ENCODE assay signal across 3 worm cellular contexts in genomic region chrX:7066003-7066402, ce11.
A peak's percentile ranks its signal among the peaks of the same experiment; 100 is the strongest.
TF ChIP-seq lines count a peak whose summit lies in the region.

No protein-coding gene starts in this region.

TF ChIP-seq in whole organism, L1 larva, 84 proteins besides CTCF, POLR2A, EP300 and RAD21:
- TF ChIP-seq efl-1 (optimal IDR thresholded peaks at IDR 0.05; lab: Kevin White, UChicago) (no peak), efl-1 (GFP tag; optimal IDR thresholded peaks at IDR 0.05 in 1 of 2; lab: Kevin White, UChicago) (peak in 1 of 2 experiments; percentile 75), fkh-10 (GFP tag; optimal IDR thresholded peaks at IDR 0.05; lab: Kevin White, UChicago) (no peak), mef-2 (tag; optimal IDR thresholded peaks at IDR 0.05; lab: Kevin White, UChicago) (no peak), lin-13 (GFP tag; optimal IDR thresholded peaks at IDR 0.05; lab: Kevin White, UChicago) (no peak), lin-39 (tag; optimal IDR thresholded peaks at IDR 0.05; lab: Kevin White, UChicago) (no peak), pqm-1 (tag; optimal IDR thresholded peaks at IDR 0.05; lab: Kevin White, UChicago) (no peak), Y116A8C.19 (tag; optimal IDR thresholded peaks at IDR 0.05; lab: Kevin White, UChicago; ENCODE audit: borderline replicate concordance) (no peak), aly-2 (tag; optimal IDR thresholded peaks at IDR 0.05; lab: Kevin White, UChicago) (peak; percentile 61), ces-1 (GFP tag; optimal IDR thresholded peaks at IDR 0.05; lab: Kevin White, UChicago) (no peak), grh-1 (GFP tag; IDR thresholded peaks at IDR 0.05; lab: Robert Waterston, UW) (no peak), nhr-84 (tag; optimal IDR thresholded peaks at IDR 0.05; lab: Kevin White, UChicago) (no peak), nhr-71 (tag; optimal IDR thresholded peaks at IDR 0.05; lab: Kevin White, UChicago) (peak; percentile 23), ceh-82 (tag; optimal IDR thresholded peaks at IDR 0.05; lab: Kevin White, UChicago) (no peak), egl-13 (tag; optimal IDR thresholded peaks at IDR 0.05; lab: Kevin White, UChicago) (no peak), nhr-85 (tag; lab: Kevin White, UChicago) (peak; percentile 8), alr-1 (tag; optimal IDR thresholded peaks at IDR 0.05; lab: Kevin White, UChicago; ENCODE audit: borderline replicate concordance) (no peak), sup-37 (GFP tag; optimal IDR thresholded peaks at IDR 0.05; lab: Kevin White, UChicago) (no peak), snpc-4 (tag; optimal IDR thresholded peaks at IDR 0.05; lab: Kevin White, UChicago) (no peak), ceh-88 (GFP tag; IDR thresholded peaks at IDR 0.05; lab: Robert Waterston, UW) (no peak), xbp-1 (tag; optimal IDR thresholded peaks at IDR 0.05; lab: Kevin White, UChicago) (peak; percentile 50), C04F5.9 (tag; optimal IDR thresholded peaks at IDR 0.05; lab: Kevin White, UChicago) (no peak), efl-3 (GFP tag; optimal IDR thresholded peaks at IDR 0.05; lab: Kevin White, UChicago) (no peak), swsn-7 (tag; optimal IDR thresholded peaks at IDR 0.05; lab: Kevin White, UChicago) (no peak), nhr-20 (tag; optimal IDR thresholded peaks at IDR 0.05; lab: Kevin White, UChicago) (no peak), lsy-2 (tag; optimal IDR thresholded peaks at IDR 0.05; lab: Kevin White, UChicago) (no peak), vab-15 (tag; optimal IDR thresholded peaks at IDR 0.05; lab: Kevin White, UChicago) (no peak), lin-35 (GFP tag; optimal IDR thresholded peaks at IDR 0.05; lab: Kevin White, UChicago) (no peak), blmp-1 (tag; optimal IDR thresholded peaks at IDR 0.05; lab: Kevin White, UChicago) (no peak), fos-1 (tag; optimal IDR thresholded peaks at IDR 0.05; lab: Kevin White, UChicago) (no peak), mab-9 (GFP tag; IDR thresholded peaks at IDR 0.05; lab: Robert Waterston, UW) (no peak), ceh-63 (GFP tag; optimal IDR thresholded peaks at IDR 0.05; lab: Kevin White, UChicago) (no peak)

TF ChIP-seq in whole organism, L3 larva, 47 proteins besides CTCF, POLR2A, EP300 and RAD21:
- TF ChIP-seq nhr-76 (tag; optimal IDR thresholded peaks at IDR 0.05; lab: Kevin White, UChicago) (no peak), ceh-28 (tag; optimal IDR thresholded peaks at IDR 0.05; lab: Kevin White, UChicago) (peak; percentile 32), nfya-1 (tag; optimal IDR thresholded peaks at IDR 0.05; lab: Kevin White, UChicago; ENCODE audit: insufficient read depth) (no peak)
TF ChIP-seq in whole organism, L3 larva: peak in this region for 1.

TF ChIP-seq in whole organism, L4 larva, 104 proteins besides CTCF, POLR2A, EP300 and RAD21:
- TF ChIP-seq nhr-11 (tag; optimal IDR thresholded peaks at IDR 0.05; lab: Kevin White, UChicago): no peak
- no peak for TF ChIP-seq mdl-1 (tag; optimal IDR thresholded peaks at IDR 0.05; lab: Kevin White, UChicago)
- TF ChIP-seq lsy-2 (tag; optimal IDR thresholded peaks at IDR 0.05; lab: Kevin White, UChicago): peak in 1 of 2 experiments; percentile 51
- peak in 1 of 2 experiments; percentile 29 for TF ChIP-seq unc-62 (GFP tag; optimal IDR thresholded peaks at IDR 0.05 in 1 of 2; lab: Kevin White, UChicago)
- no peak for TF ChIP-seq unc-62 (tag; optimal IDR thresholded peaks at IDR 0.05; lab: Kevin White, UChicago)
- peak; percentile 9 for TF ChIP-seq nhr-102 (tag; optimal IDR thresholded peaks at IDR 0.05; lab: Kevin White, UChicago)
- TF ChIP-seq T26A8.4 (GFP tag; IDR thresholded peaks at IDR 0.05; lab: Robert Waterston, UW): peak; percentile 41; the same call in 1 of the 2 replicates
- peak; percentile 10 for TF ChIP-seq T20F7.1 (GFP tag; optimal IDR thresholded peaks at IDR 0.05; lab: Kevin White, UChicago)
- peak; percentile 8 for TF ChIP-seq mep-1 (tag; optimal IDR thresholded peaks at IDR 0.05; lab: Kevin White, UChicago)
- no peak for TF ChIP-seq F44E2.7 (GFP tag; IDR thresholded peaks at IDR 0.05; lab: Robert Waterston, UW)
- TF ChIP-seq pha-4 (GFP tag; IDR thresholded peaks at IDR 0.05; lab: Robert Waterston, UW): no peak
- TF ChIP-seq pha-4 (tag; optimal IDR thresholded peaks at IDR 0.05; lab: Kevin White, UChicago): no peak
- peak; percentile 40 for TF ChIP-seq aha-1 (tag; lab: Kevin White, UChicago)
- peak; percentile 9 for TF ChIP-seq dve-1 (tag; optimal IDR thresholded peaks at IDR 0.05; lab: Kevin White, UChicago; ENCODE audit: insufficient read depth)
- no peak for TF ChIP-seq dmd-8 (GFP tag; IDR thresholded peaks at IDR 0.05; lab: Robert Waterston, UW)

Comparison
In these comparisons a context has a peak if more than half of its experiments do, and no peak if none do; other contexts are left out.
1. Of the 29 proteins assayed by ChIP-seq in both whole organism, L4 larva and whole organism, L1 larva: peak only in whole organism, L4 larva: aha-1 and mep-1; only in whole organism, L1 larva: aly-2; in both: none; in neither: 24; mixed calls (peak in some experiments, not most) for 2.